Fruit fly (Drosophila melanogaster) whole organism, embryonic: Measurements from ENCODE around the gene Nlg2.
A peak's percentile ranks its signal among the peaks of the same experiment; 100 is the strongest.

Source experiments
- Atf6 ChIP-seq: fragments of 200-800 bp; sonication (Bioruptor generic); IDR thresholded peaks from 2 replicates; pipeline ENCODE4 v1.3.6; 2022; ENCODE audit warnings: missing biosample characterization, missing genetic modification characterization
- BEAF-32 ChIP-seq: fragments of 200-800 bp; sonication (Bioruptor generic); optimal IDR thresholded peaks from 3 replicates; lab custom pipeline; 2017; ENCODE audit warnings: missing biosample characterization, missing genetic modification characterization, mild to moderate bottlenecking, moderate library complexity, missing genetic modification reagents
- CG10366 ChIP-seq: fragments of 200-800 bp; sonication (Bioruptor generic); IDR thresholded peaks from 2 replicates; pipeline ENCODE4 v1.3.6; 2022; ENCODE audit warnings: missing biosample characterization, missing genetic modification characterization
- CG13287 ChIP-seq: fragments of 200-800 bp; sonication (Bioruptor generic); IDR thresholded peaks from 2 replicates; pipeline ENCODE4 v1.3.6; 2022; ENCODE audit warnings: missing biosample characterization, missing genetic modification characterization; ENCODE audit not compliant: partially characterized antibody
- CG13424 ChIP-seq: fragments of 200-800 bp; sonication (Bioruptor generic); optimal IDR thresholded peaks from 2 replicates; lab custom pipeline; 2019; ENCODE audit warnings: missing biosample characterization, mild to moderate bottlenecking, missing genetic modification characterization, moderate library complexity
- CG14050 ChIP-seq: fragments of 200-800 bp; sonication (Bioruptor generic); IDR thresholded peaks from 3 replicates; pipeline ENCODE4 v1.3.6; 2022; ENCODE audit warnings: missing biosample characterization, missing genetic modification characterization
- CG1529 ChIP-seq: fragments of 200-800 bp; sonication (Bioruptor generic); optimal IDR thresholded peaks from 3 replicates; lab custom pipeline; 2018; ENCODE audit warnings: missing biosample characterization, missing genetic modification characterization
- CG16813 ChIP-seq: fragments of 200-800 bp; sonication (Bioruptor generic); IDR thresholded peaks from 3 replicates; pipeline ENCODE4 v1.3.6; 2022; ENCODE audit warnings: missing biosample characterization, missing genetic modification characterization; ENCODE audit not compliant: partially characterized antibody
- CG17186 ChIP-seq: fragments of 200-800 bp; sonication (Bioruptor generic); optimal IDR thresholded peaks from 3 replicates; lab custom pipeline; 2017; ENCODE audit warnings: missing biosample characterization, missing genetic modification reagents, missing genetic modification characterization
- CG18262 ChIP-seq: fragments of 200-800 bp; optimal IDR thresholded peaks from 3 replicates; lab custom pipeline; 2019; ENCODE audit warnings: missing biosample characterization, mild to moderate bottlenecking, missing genetic modification characterization, moderate library complexity
- CG30403 ChIP-seq: fragments of 200-800 bp; sonication (Bioruptor generic); optimal IDR thresholded peaks from 3 replicates; lab custom pipeline; 2016; ENCODE audit warnings: missing biosample characterization, missing genetic modification characterization
- CG3995 ChIP-seq: fragments of 200-800 bp; sonication (Bioruptor generic); optimal IDR thresholded peaks from 3 replicates; lab custom pipeline; 2016; ENCODE audit warnings: missing biosample characterization, missing genetic modification characterization
- CG6854 ChIP-seq: fragments of 200-800 bp; sonication (Bioruptor generic); optimal IDR thresholded peaks from 3 replicates; lab custom pipeline; 2017; ENCODE audit warnings: missing biosample characterization, mild to moderate bottlenecking, missing genetic modification characterization
- CG7556 ChIP-seq: fragments of 200-800 bp; sonication (Bioruptor generic); optimal IDR thresholded peaks from 2 replicates; lab custom pipeline; 2017; ENCODE audit warnings: missing biosample characterization, mild to moderate bottlenecking, missing genetic modification characterization
- CG7987 ChIP-seq: fragments of 200-800 bp; sonication (Bioruptor generic); optimal IDR thresholded peaks from 2 replicates; lab custom pipeline; 2018; ENCODE audit warnings: missing biosample characterization, mild to moderate bottlenecking, missing genetic modification characterization, moderate library complexity
- CG9797 ChIP-seq: fragments of 200-800 bp; sonication (Bioruptor generic); optimal IDR thresholded peaks from 3 replicates; lab custom pipeline; 2018; ENCODE audit warnings: missing biosample characterization, mild to moderate bottlenecking, missing genetic modification characterization
- CTCF ChIP-seq: fragments of 200-800 bp; sonication (Bioruptor generic); optimal IDR thresholded peaks from 2 replicates; lab custom pipeline; 2017; ENCODE audit warnings: missing biosample characterization, mild to moderate bottlenecking, missing genetic modification characterization, moderate library complexity
- CoRest ChIP-seq: fragments of 200-800 bp; sonication (Bioruptor generic); optimal IDR thresholded peaks from 3 replicates; lab custom pipeline; 2018; ENCODE audit warnings: missing biosample characterization, mild to moderate bottlenecking, missing genetic modification characterization, moderate library complexity
- Dek ChIP-seq: fragments of 200-800 bp; sonication (Bioruptor generic); optimal IDR thresholded peaks from 3 replicates; lab custom pipeline; 2019; ENCODE audit warnings: missing biosample characterization, mild to moderate bottlenecking, missing genetic modification characterization, moderate library complexity
- Doc3 ChIP-seq: fragments of 200-800 bp; sonication (Bioruptor generic); IDR thresholded peaks from 3 replicates; pipeline ENCODE4 v1.3.6; 2022; ENCODE audit warnings: missing biosample characterization, missing genetic modification characterization; ENCODE audit not compliant: partially characterized antibody
- Dref ChIP-seq: fragments of 200-800 bp; sonication (Bioruptor generic); IDR thresholded peaks from 2 replicates; pipeline ENCODE4 v1.3.6; 2022; ENCODE audit warnings: missing biosample characterization, missing genetic modification characterization
- GATAe ChIP-seq: fragments of 200-800 bp; sonication (Bioruptor generic); conservative IDR thresholded peaks from 2 replicates; pipeline ENCODE4 v1.3.6; 2022; ENCODE audit warnings: missing biosample characterization, missing genetic modification characterization
- Hey ChIP-seq: fragments of 200-800 bp; sonication (Bioruptor generic); optimal IDR thresholded peaks from 3 replicates; lab custom pipeline; 2018; ENCODE audit warnings: missing biosample characterization, mild to moderate bottlenecking, missing genetic modification characterization
- Lhr ChIP-seq: fragments of 200-800 bp; sonication (Bioruptor generic); optimal IDR thresholded peaks from 3 replicates; lab custom pipeline; 2017; ENCODE audit warnings: mild to moderate bottlenecking, missing biosample characterization, missing genetic modification reagents, missing genetic modification characterization
- MBD-R2 ChIP-seq: fragments of 200-800 bp; sonication (Bioruptor generic); IDR thresholded peaks from 2 replicates; pipeline ENCODE4 v1.3.6; 2022; ENCODE audit warnings: missing biosample characterization, missing genetic modification characterization
- Mrtf ChIP-seq: fragments of 200-800 bp; sonication (Bioruptor generic); IDR thresholded peaks from 3 replicates; pipeline ENCODE4 v1.3.6; 2022; ENCODE audit warnings: missing biosample characterization, missing genetic modification characterization
- Myb ChIP-seq: fragments of 200-800 bp; sonication (Bioruptor generic); optimal IDR thresholded peaks from 2 replicates; lab custom pipeline; 2016; ENCODE audit warnings: missing biosample characterization, missing genetic modification characterization
- Nf-YB ChIP-seq: fragments of 200-800 bp; sonication (Bioruptor generic); optimal IDR thresholded peaks from 3 replicates; lab custom pipeline; 2019; ENCODE audit warnings: missing biosample characterization, mild to moderate bottlenecking, missing genetic modification characterization, moderate library complexity
- Nf-YC ChIP-seq: fragments of 200-800 bp; optimal IDR thresholded peaks from 3 replicates; lab custom pipeline; 2019; ENCODE audit warnings: missing biosample characterization, mild to moderate bottlenecking, missing genetic modification characterization, moderate library complexity
- Scr ChIP-seq: fragments of 200-800 bp; sonication (Bioruptor generic); IDR thresholded peaks from 2 replicates; pipeline ENCODE4 v1.3.6; 2022; ENCODE audit warnings: missing biosample characterization, missing genetic modification characterization; ENCODE audit not compliant: partially characterized antibody
- abd-A ChIP-seq: fragments of 200-800 bp; sonication (Bioruptor generic); optimal IDR thresholded peaks from 3 replicates; lab custom pipeline; 2019; ENCODE audit warnings: missing biosample characterization, mild to moderate bottlenecking, missing genetic modification characterization, moderate library complexity
- al ChIP-seq: fragments of 200-800 bp; sonication (Bioruptor generic); IDR thresholded peaks from 2 replicates; pipeline ENCODE4 v1.3.6; 2022; ENCODE audit warnings: missing biosample characterization, missing genetic modification characterization
- ara ChIP-seq: fragments of 200-800 bp; sonication (Bioruptor generic); IDR thresholded peaks from 2 replicates; pipeline ENCODE4 v1.3.6; 2022; ENCODE audit warnings: missing biosample characterization, missing genetic modification characterization
- ato ChIP-seq: fragments of 200-800 bp; sonication (Bioruptor generic); IDR thresholded peaks from 2 replicates; pipeline ENCODE4 v1.3.6; 2022; ENCODE audit warnings: missing biosample characterization, missing genetic modification characterization; ENCODE audit not compliant: partially characterized antibody
- ewg ChIP-seq: fragments of 200-800 bp; sonication (Bioruptor generic); optimal IDR thresholded peaks from 3 replicates; lab custom pipeline; 2017; ENCODE audit warnings: mild to moderate bottlenecking, missing biosample characterization, missing genetic modification reagents, missing genetic modification characterization
- kay ChIP-seq: fragments of 200-800 bp; sonication (Bioruptor generic); optimal IDR thresholded peaks from 2 replicates; lab custom pipeline; 2016; ENCODE audit warnings: missing biosample characterization, missing genetic modification characterization
- nerfin-1 ChIP-seq: fragments of 200-800 bp; sonication (Bioruptor generic); optimal IDR thresholded peaks from 3 replicates; lab custom pipeline; 2019; ENCODE audit warnings: missing biosample characterization, mild to moderate bottlenecking, missing genetic modification characterization, moderate library complexity
- nmo ChIP-seq: fragments of 200-800 bp; sonication (Bioruptor generic); optimal IDR thresholded peaks from 2 replicates; lab custom pipeline; 2018; ENCODE audit warnings: missing biosample characterization, mild to moderate bottlenecking, missing genetic modification characterization, moderate library complexity
- onecut ChIP-seq: fragments of 200-800 bp; sonication (Bioruptor generic); IDR thresholded peaks from 2 replicates; pipeline ENCODE4 v1.3.6; 2022; ENCODE audit warnings: missing biosample characterization, missing genetic modification characterization
- pros ChIP-seq: fragments of 200-800 bp; sonication (Bioruptor generic); optimal IDR thresholded peaks from 3 replicates; lab custom pipeline; 2019; ENCODE audit warnings: missing biosample characterization, mild to moderate bottlenecking, missing genetic modification characterization, moderate library complexity
- sens-2 ChIP-seq: fragments of 200-800 bp; sonication (Bioruptor generic); IDR thresholded peaks from 2 replicates; pipeline ENCODE4 v1.3.6; 2022; ENCODE audit warnings: missing biosample characterization, missing genetic modification characterization
- stwl ChIP-seq: fragments of 200-800 bp; sonication (Bioruptor generic); optimal IDR thresholded peaks from 3 replicates; lab custom pipeline; 2018; ENCODE audit warnings: missing biosample characterization, mild to moderate bottlenecking, missing genetic modification characterization, moderate library complexity
- tll ChIP-seq, 2 experiments: fragments of 200-800 bp in 1 of 2; fragments of >200 bp in 1 of 2; sonication (Bioruptor generic) in 1 of 2; optimal IDR thresholded peaks; 2 replicates each; lab custom pipeline; 2017 to 2019; ENCODE audit warnings: missing biosample characterization in 2 of 2, missing genetic modification characterization in 2 of 2, mild to moderate bottlenecking in 1 of 2, moderate library complexity in 1 of 2
- trem ChIP-seq: fragments of 200-800 bp; optimal IDR thresholded peaks from 3 replicates; lab custom pipeline; 2019; ENCODE audit warnings: missing biosample characterization, mild to moderate bottlenecking, missing genetic modification characterization, moderate library complexity
- tup ChIP-seq: fragments of 200-800 bp; sonication (Bioruptor generic); optimal IDR thresholded peaks from 2 replicates; lab custom pipeline; 2016; ENCODE audit warnings: missing biosample characterization, mild to moderate bottlenecking, missing genetic modification characterization, moderate library complexity

Nlg2 gene

dm6 chr2L:6843434-6843833 lies 31.3 kb upstream of the Nlg2 start:
- TF ChIP-seq Hey (tag; lab: Kevin White, UChicago) (peak; percentile 88), pros (GFP tag; lab: Kevin White, UChicago) (peak; percentile 33), ewg (GFP tag; lab: Kevin White, UChicago) (peak; percentile 5), CG6854 (no peak), GATAe (GFP tag; lab: Robert Waterston, UW) (no peak), Nf-YC (tag; lab: Kevin White, UChicago) (peak; percentile 44), nerfin-1 (tag; lab: Kevin White, UChicago) (peak; percentile 62), CG7556 (GFP tag; lab: Kevin White, UChicago) (no peak), sens-2 (GFP tag; lab: Robert Waterston, UW) (0 out of 2 replicates have a peak, but pooled peaks have one; percentile 17), al (no peak), Nf-YB (GFP tag; lab: Kevin White, UChicago) (peak; percentile 2), ara (GFP tag; lab: Robert Waterston, UW) (0 out of 2 replicates have a peak, but pooled peaks have one; percentile 11), tll (GFP tag; optimal IDR thresholded peaks at IDR 0.05; lab: Kevin White, UChicago) (peak in 1 of 2 experiments; percentile 6)

DNA sequence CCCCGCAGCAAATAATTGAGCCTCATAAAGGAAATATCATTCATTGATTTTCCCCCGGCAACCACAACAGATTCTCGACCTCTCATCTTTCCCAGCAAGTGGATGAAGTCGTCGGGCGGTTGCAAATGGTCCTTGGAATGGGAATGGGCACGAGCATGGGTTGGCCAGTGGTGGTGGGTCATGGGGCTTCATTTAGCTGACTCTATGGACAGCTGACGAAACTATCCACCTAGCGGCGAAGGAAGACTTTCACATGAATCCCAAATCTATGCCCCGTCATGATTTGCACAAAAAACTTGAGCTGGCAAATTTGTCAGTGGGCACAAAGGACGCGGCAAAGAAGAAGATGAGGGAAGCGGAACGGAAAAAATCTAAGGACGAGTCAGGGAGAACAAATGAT lies 23.7 kb upstream of the Nlg2 start:
- TF ChIP-seq Dref (0 out of 2 replicates have a peak, but pooled peaks have one; percentile 11), onecut (GFP tag; lab: Robert Waterston, UW) (peak; percentile 71), pros (GFP tag; lab: Kevin White, UChicago) (peak; percentile 72), CG1529 (no peak), CTCF (GFP tag; lab: Kevin White, UChicago) (peak; percentile 68), Mrtf (GFP tag; lab: Robert Waterston, UW) (no peak)

- TF ChIP-seq abd-A (tag; lab: Kevin White, UChicago) (no peak), CG10366 (GFP tag; lab: Robert Waterston, UW) (no peak), Myb (GFP tag; lab: Kevin White, UChicago) (peak; percentile 70), BEAF-32 (GFP tag; lab: Kevin White, UChicago) (peak; percentile 73), CG13287 (GFP tag; lab: Robert Waterston, UW) (peak; percentile 58), Scr (GFP tag; lab: Robert Waterston, UW) (peak; percentile 69), tup (GFP tag; lab: Kevin White, UChicago) (no peak), CG18262 (tag; lab: Kevin White, UChicago) (no peak), Doc3 (GFP tag; lab: Robert Waterston, UW) (0 out of 3 replicates have a peak, but pooled peaks have one; percentile 27), nerfin-1 (tag; lab: Kevin White, UChicago) (peak; percentile 60), CG14050 (GFP tag; lab: Robert Waterston, UW) (no peak), CG9797 (GFP tag; lab: Kevin White, UChicago) (peak; percentile 90), CG7987 (GFP tag; lab: Kevin White, UChicago) (no peak), nmo (GFP tag; lab: Kevin White, UChicago) (peak; percentile 64), kay (GFP tag; lab: Kevin White, UChicago) (peak; percentile 30), MBD-R2 (peak; percentile 51), CG3995 (GFP tag; lab: Kevin White, UChicago) (peak; percentile 97), CoRest (tag; lab: Kevin White, UChicago) (peak; percentile 44), Lhr (peak; percentile 82), stwl (tag; lab: Kevin White, UChicago) (peak; percentile 74), ato (GFP tag; lab: Robert Waterston, UW) (no peak), CG16813 (GFP tag; lab: Robert Waterston, UW) (0 out of 3 replicates have a peak, but pooled peaks have one; percentile 57), CG30403 (GFP tag; lab: Kevin White, UChicago) (peak; percentile 1), CG13424 (tag; lab: Kevin White, UChicago) (no peak), trem (tag; lab: Kevin White, UChicago) (peak; percentile 80), CG17186 (peak; percentile 8), Atf6 (no peak), Dek (peak; percentile 12)
These were observed 22.6 kb upstream of the Nlg2 start, which contains the start of gene Rca1 for dm6 chr2L:6851963-6852671. TSS of gene Rca1 (plus strand) at chr2L:6852315.
